Worm (Caenorhabditis elegans) whole organism, midembryonic: ENCODE results near the gene srd-63.

Experiments
- cog-1 ChIP-seq: sonication (generic microtip); optimal IDR thresholded peaks from 2 replicates; lab custom pipeline; 2016; ENCODE audit warnings: missing genetic modification characterization, missing compliant biosample characterization
- flt-1 ChIP-seq: fragments of 200-800 bp; sonication (Bioruptor generic); IDR thresholded peaks from 2 replicates; pipeline ENCODE4 v1.3.6; 2022; ENCODE audit warnings: missing genetic modification characterization, missing compliant biosample characterization

ce11 chrV:16407663-16408062, 14.0 kb upstream of the srd-63 start, which contains the start of gene F26D2.3:
- TF ChIP-seq cog-1 (tag; lab: Kevin White, UChicago) (no peak), flt-1 (no peak)
